Fruit fly (Drosophila melanogaster): Measurements from ENCODE around the gene Orct.
A peak's percentile ranks its signal among the peaks of the same experiment; 100 is the strongest.

The Orct gene

DNA sequence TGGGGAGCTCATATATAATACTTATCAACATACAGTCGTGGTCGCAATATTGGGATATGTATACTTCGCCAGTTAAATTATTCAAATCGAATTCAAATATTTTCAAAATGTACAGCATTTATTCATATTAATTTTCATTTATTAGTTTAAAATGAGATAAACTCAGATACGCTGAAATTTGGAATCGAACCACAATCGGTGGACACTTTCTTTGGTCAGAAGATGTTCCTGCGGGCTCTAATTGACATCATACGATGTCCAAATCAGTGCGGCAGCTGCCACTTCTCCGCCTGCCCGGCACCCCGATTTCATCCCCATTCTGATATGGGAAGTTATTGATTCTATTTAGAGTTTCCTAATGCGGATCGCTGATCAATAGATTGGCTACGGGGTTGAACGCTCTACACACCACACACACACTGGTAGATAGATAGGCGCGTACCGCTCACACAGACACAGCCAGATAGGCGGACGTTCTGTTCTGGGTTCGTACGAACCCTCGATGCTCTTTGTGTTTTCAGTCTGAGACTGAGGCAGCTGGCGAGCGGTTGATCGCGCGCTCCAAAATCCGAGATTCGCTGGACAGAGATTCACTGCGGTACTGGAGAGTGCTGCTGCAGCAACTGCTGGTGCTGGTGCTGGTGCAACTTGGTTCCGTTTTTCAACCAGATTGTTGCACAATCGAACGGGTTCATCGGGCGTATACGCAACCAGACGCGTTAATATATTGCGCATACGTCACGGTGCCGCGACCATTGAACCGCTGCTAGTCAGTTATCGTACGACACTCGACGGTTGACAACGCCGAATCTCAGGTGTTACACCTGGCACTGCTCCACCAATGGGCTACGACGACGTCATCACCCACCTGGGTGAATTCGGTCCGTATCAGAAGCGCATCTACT, at the start of gene Orct:
Gene Orct, plus strand, starts transcription at position 157 of the 905 bp plus-strand sequence.
- TF ChIP-seq ftz-f1 (GFP tag; optimal IDR thresholded peaks at IDR 0.05) (peak; percentile 9), Atf6 (GFP tag; IDR thresholded peaks at IDR 0.05) (peak; percentile 65), HLHmδ (GFP tag; optimal IDR thresholded peaks at IDR 0.05) (no peak), CG12942 (GFP tag; optimal IDR thresholded peaks at IDR 0.05) (peak; percentile 55), hth (optimal IDR thresholded peaks at IDR 0.05) (no peak), p53 (GFP tag; optimal IDR thresholded peaks at IDR 0.05) (no peak), dan (GFP tag; IDR thresholded peaks at IDR 0.05) (no peak), pnt (GFP tag; optimal IDR thresholded peaks at IDR 0.05) (peak; percentile 49), CG3995 (GFP tag; optimal IDR thresholded peaks at IDR 0.05) (no peak), CG5953 (GFP tag; IDR thresholded peaks at IDR 0.05) (no peak), CG6654 (GFP tag; optimal IDR thresholded peaks at IDR 0.05) (peak; percentile 70), ind (GFP tag; optimal IDR thresholded peaks at IDR 0.05) (peak; percentile 66), seq (GFP tag; IDR thresholded peaks at IDR 0.05) (peak; percentile 63; the same call in 1 of the 2 replicates), nau (GFP tag; optimal IDR thresholded peaks at IDR 0.05) (peak; percentile 78), ci (GFP tag; IDR thresholded peaks at IDR 0.05) (no peak; the same call in 1 of the 3 replicates), CG4707 (GFP tag; optimal IDR thresholded peaks at IDR 0.05) (peak; percentile 38), BEAF-32 (GFP tag; optimal IDR thresholded peaks at IDR 0.05) (no peak), CG7372 (GFP tag; IDR thresholded peaks at IDR 0.05) (peak; percentile 87), lmd (GFP tag; IDR thresholded peaks at IDR 0.05) (peak; percentile 76), H15 (GFP tag; IDR thresholded peaks at IDR 0.05) (no peak), CG11398 (GFP tag; optimal IDR thresholded peaks at IDR 0.05) (peak; percentile 33), CG6689 (GFP tag; IDR thresholded peaks at IDR 0.05) (peak; percentile 57), CG3065 (GFP tag; optimal IDR thresholded peaks at IDR 0.05) (no peak), Stat92E (GFP tag; optimal IDR thresholded peaks at IDR 0.05) (no peak), da (GFP tag; optimal IDR thresholded peaks at IDR 0.05) (peak; percentile 38), CG4424 (GFP tag; optimal IDR thresholded peaks at IDR 0.05) (peak; percentile 67), CG12659 (GFP tag; optimal IDR thresholded peaks at IDR 0.05) (peak; percentile 79), nerfin-1 (tag; optimal IDR thresholded peaks at IDR 0.05) (peak; percentile 54), Hr78 (GFP tag; optimal IDR thresholded peaks at IDR 0.05) (no peak), HHEX (GFP tag; optimal IDR thresholded peaks at IDR 0.05) (peak; percentile 85), CG9797 (GFP tag; optimal IDR thresholded peaks at IDR 0.05) (no peak), sqz (GFP tag; optimal IDR thresholded peaks at IDR 0.05) (peak; percentile 31), CG11085 (GFP tag; IDR thresholded peaks at IDR 0.05) (no peak), disco-r (GFP tag; optimal IDR thresholded peaks at IDR 0.05) (no peak), Side (GFP tag; optimal IDR thresholded peaks at IDR 0.05) (no peak), Dad (GFP tag; optimal IDR thresholded peaks at IDR 0.05) (peak; percentile 59), Vsx1 (GFP tag; optimal IDR thresholded peaks at IDR 0.05) (peak; percentile 43), GATAe (GFP tag; conservative IDR thresholded peaks at IDR 0.05) (peak; percentile 85), CG9817 (tag; optimal IDR thresholded peaks at IDR 0.05) (peak; percentile 68), ham (GFP tag; IDR thresholded peaks at IDR 0.05) (no peak), CG3281 (GFP tag; optimal IDR thresholded peaks at IDR 0.05) (peak; percentile 90), vnd (GFP tag; IDR thresholded peaks at IDR 0.05; ENCODE audit: partially characterized antibody) (no peak), CG12104 (GFP tag; optimal IDR thresholded peaks at IDR 0.05) (peak; percentile 63), kni (GFP tag; optimal IDR thresholded peaks at IDR 0.05) (no peak), CG10209 (GFP tag; optimal IDR thresholded peaks at IDR 0.05) (peak; percentile 83), peb (GFP tag; IDR thresholded peaks at IDR 0.05) (peak; percentile 26; the same call in 1 of the 2 replicates), pfk (GFP tag; optimal IDR thresholded peaks at IDR 0.05) (no peak), toy (GFP tag; IDR thresholded peaks at IDR 0.05) (0 out of 2 replicates have a peak, but pooled peaks have one; percentile 51), Chrac-16 (GFP tag; optimal IDR thresholded peaks at IDR 0.05) (peak; percentile 44)
